Fruit fly (Drosophila melanogaster) whole organism, embryonic: ENCODE results near the gene CG8319.
A peak's percentile ranks its signal among the peaks of the same experiment; 100 is the strongest.

ENCODE experiments used
- Atf3 ChIP-seq: fragments of 200-800 bp; sonication (Bioruptor generic); optimal IDR thresholded peaks from 3 replicates; lab custom pipeline; 2016; ENCODE audit warnings: missing biosample characterization, missing genetic modification characterization
- CG11093 ChIP-seq: fragments of 200-800 bp; sonication (Bioruptor generic); IDR thresholded peaks from 3 replicates; pipeline ENCODE4 v1.3.6; 2022; ENCODE audit warnings: missing biosample characterization, missing genetic modification characterization
- CG1233 ChIP-seq: fragments of 200-800 bp; sonication (Bioruptor generic); optimal IDR thresholded peaks from 4 replicates; lab custom pipeline; 2018; ENCODE audit warnings: missing biosample characterization, mild to moderate bottlenecking, missing genetic modification characterization
- CG13287 ChIP-seq: fragments of 200-800 bp; sonication (Bioruptor generic); IDR thresholded peaks from 2 replicates; pipeline ENCODE4 v1.3.6; 2022; ENCODE audit warnings: missing biosample characterization, missing genetic modification characterization; ENCODE audit not compliant: partially characterized antibody
- CG13424 ChIP-seq: fragments of 200-800 bp; sonication (Bioruptor generic); optimal IDR thresholded peaks from 2 replicates; lab custom pipeline; 2019; ENCODE audit warnings: missing biosample characterization, mild to moderate bottlenecking, missing genetic modification characterization, moderate library complexity
- CG15479 ChIP-seq: fragments of 200-800 bp; sonication (Bioruptor generic); optimal IDR thresholded peaks from 3 replicates; lab custom pipeline; 2019; ENCODE audit warnings: missing biosample characterization, mild to moderate bottlenecking, missing genetic modification characterization, moderate library complexity
- CG17328 ChIP-seq: fragments of 200-800 bp; sonication (Bioruptor generic); IDR thresholded peaks from 2 replicates; pipeline ENCODE4 v1.3.6; 2022; ENCODE audit warnings: missing biosample characterization, missing genetic modification characterization
- CG17568 ChIP-seq: fragments of 200-800 bp; sonication (Bioruptor generic); optimal IDR thresholded peaks from 2 replicates; lab custom pipeline; 2018; ENCODE audit warnings: missing biosample characterization, mild to moderate bottlenecking, missing genetic modification characterization, moderate library complexity
- CG18619 ChIP-seq: fragments of 200-800 bp; sonication (Bioruptor generic); optimal IDR thresholded peaks from 3 replicates; lab custom pipeline; 2017; ENCODE audit warnings: missing biosample characterization, mild to moderate bottlenecking, missing genetic modification characterization
- CG2202 ChIP-seq: fragments of 200-800 bp; sonication (Bioruptor generic); optimal IDR thresholded peaks from 2 replicates; lab custom pipeline; 2018; ENCODE audit warnings: missing biosample characterization, mild to moderate bottlenecking, missing genetic modification characterization
- CG3065 ChIP-seq: fragments of 200-800 bp; sonication (Bioruptor generic); optimal IDR thresholded peaks from 2 replicates; lab custom pipeline; 2016; ENCODE audit warnings: missing biosample characterization, missing genetic modification characterization
- CG33557 ChIP-seq: fragments of 200-800 bp; sonication (Bioruptor generic); optimal IDR thresholded peaks from 2 replicates; lab custom pipeline; 2019; ENCODE audit warnings: missing biosample characterization, mild to moderate bottlenecking, missing genetic modification characterization, moderate library complexity
- CG34376 ChIP-seq: fragments of 200-800 bp; sonication (Bioruptor generic); optimal IDR thresholded peaks from 2 replicates; lab custom pipeline; 2018; ENCODE audit warnings: missing biosample characterization, mild to moderate bottlenecking, missing genetic modification characterization
- CG34422 ChIP-seq: fragments of 200-800 bp; sonication (Bioruptor generic); IDR thresholded peaks from 3 replicates; pipeline ENCODE4 v1.3.6; 2022; ENCODE audit warnings: missing biosample characterization, missing genetic modification characterization
- CG6254 ChIP-seq: fragments of 200-800 bp; sonication (Bioruptor generic); optimal IDR thresholded peaks from 3 replicates; lab custom pipeline; 2017; ENCODE audit warnings: mild to moderate bottlenecking, missing biosample characterization, missing genetic modification reagents, missing genetic modification characterization
- CG7928 ChIP-seq: fragments of 200-800 bp; sonication (Bioruptor generic); optimal IDR thresholded peaks from 2 replicates; lab custom pipeline; 2017; ENCODE audit warnings: missing biosample characterization, mild to moderate bottlenecking, missing genetic modification characterization
- CG8359 ChIP-seq: fragments of 200-800 bp; sonication (Bioruptor generic); optimal IDR thresholded peaks from 2 replicates; lab custom pipeline; 2017; ENCODE audit warnings: missing biosample characterization, mild to moderate bottlenecking, missing genetic modification characterization, borderline replicate concordance
- CG8388 ChIP-seq: fragments of 200-800 bp; sonication (Bioruptor generic); optimal IDR thresholded peaks from 2 replicates; lab custom pipeline; 2019; ENCODE audit warnings: missing biosample characterization, mild to moderate bottlenecking, missing genetic modification characterization, moderate library complexity
- CG9215 ChIP-seq: fragments of 200-800 bp; sonication (Bioruptor generic); IDR thresholded peaks from 2 replicates; pipeline ENCODE4 v1.3.6; 2022; ENCODE audit warnings: missing biosample characterization, missing genetic modification characterization
- CG9797 ChIP-seq: fragments of 200-800 bp; sonication (Bioruptor generic); optimal IDR thresholded peaks from 3 replicates; lab custom pipeline; 2018; ENCODE audit warnings: missing biosample characterization, mild to moderate bottlenecking, missing genetic modification characterization
- CHES-1-like ChIP-seq: fragments of 200-800 bp; sonication (Bioruptor generic); optimal IDR thresholded peaks from 2 replicates; lab custom pipeline; 2016; ENCODE audit warnings: missing biosample characterization, missing genetic modification characterization
- CTCF ChIP-seq: fragments of 200-800 bp; sonication (Bioruptor generic); optimal IDR thresholded peaks from 2 replicates; lab custom pipeline; 2017; ENCODE audit warnings: missing biosample characterization, mild to moderate bottlenecking, missing genetic modification characterization, moderate library complexity
- CrebB ChIP-seq: fragments of 200-800 bp; sonication (Bioruptor generic); optimal IDR thresholded peaks from 3 replicates; lab custom pipeline; 2018; ENCODE audit warnings: missing biosample characterization, mild to moderate bottlenecking, missing genetic modification characterization
- Dek ChIP-seq: fragments of 200-800 bp; sonication (Bioruptor generic); optimal IDR thresholded peaks from 3 replicates; lab custom pipeline; 2019; ENCODE audit warnings: missing biosample characterization, mild to moderate bottlenecking, missing genetic modification characterization, moderate library complexity
- Dfd ChIP-seq, 2 experiments: fragments of >200 bp; optimal IDR thresholded peaks; 2 replicates each; lab custom pipeline; 2017; ENCODE audit warnings: missing biosample characterization in 2 of 2, missing genetic modification characterization in 2 of 2
- GATAe ChIP-seq: fragments of 200-800 bp; sonication (Bioruptor generic); conservative IDR thresholded peaks from 2 replicates; pipeline ENCODE4 v1.3.6; 2022; ENCODE audit warnings: missing biosample characterization, missing genetic modification characterization
- HLH4C ChIP-seq: fragments of 200-800 bp; sonication (Bioruptor generic); IDR thresholded peaks from 3 replicates; pipeline ENCODE4 v1.3.6; 2022; ENCODE audit warnings: missing biosample characterization, missing genetic modification characterization; ENCODE audit not compliant: partially characterized antibody
- Hmx ChIP-seq: fragments of 200-800 bp; sonication (Bioruptor generic); optimal IDR thresholded peaks from 2 replicates; lab custom pipeline; 2016; ENCODE audit warnings: missing biosample characterization, missing genetic modification characterization
- Meics ChIP-seq: fragments of 200-800 bp; sonication (Bioruptor generic); optimal IDR thresholded peaks from 2 replicates; lab custom pipeline; 2017; ENCODE audit warnings: missing biosample characterization, mild to moderate bottlenecking, missing genetic modification characterization
- NfI ChIP-seq: fragments of 200-800 bp; sonication (Bioruptor generic); optimal IDR thresholded peaks from 3 replicates; lab custom pipeline; 2018; ENCODE audit warnings: missing biosample characterization, mild to moderate bottlenecking, missing genetic modification characterization, moderate library complexity
- Ravus ChIP-seq: fragments of 200-800 bp; sonication (Bioruptor generic); IDR thresholded peaks from 2 replicates; pipeline ENCODE4 v1.3.6; 2022; ENCODE audit warnings: missing biosample characterization, missing genetic modification characterization
- Sin3A ChIP-seq: fragments of >200 bp; optimal IDR thresholded peaks from 2 replicates; lab custom pipeline; 2018
- al ChIP-seq: fragments of 200-800 bp; sonication (Bioruptor generic); IDR thresholded peaks from 2 replicates; pipeline ENCODE4 v1.3.6; 2022; ENCODE audit warnings: missing biosample characterization, missing genetic modification characterization
- aop ChIP-seq: fragments of 200-800 bp; sonication (Bioruptor generic); IDR thresholded peaks from 2 replicates; pipeline ENCODE4 v1.3.6; 2022; ENCODE audit warnings: missing biosample characterization, missing genetic modification characterization
- ara ChIP-seq: fragments of 200-800 bp; sonication (Bioruptor generic); IDR thresholded peaks from 2 replicates; pipeline ENCODE4 v1.3.6; 2022; ENCODE audit warnings: missing biosample characterization, missing genetic modification characterization
- chm ChIP-seq: fragments of 200-800 bp; sonication (Bioruptor generic); IDR thresholded peaks from 2 replicates; pipeline ENCODE4 v1.3.6; 2022; ENCODE audit warnings: missing biosample characterization, missing genetic modification characterization
- esg ChIP-seq: fragments of 200-800 bp; sonication (Bioruptor generic); conservative IDR thresholded peaks from 2 replicates; pipeline ENCODE4 v1.3.6; 2022; ENCODE audit warnings: missing biosample characterization, missing genetic modification characterization
- gem ChIP-seq: fragments of 200-800 bp; sonication (Bioruptor generic); optimal IDR thresholded peaks from 2 replicates; lab custom pipeline; 2019; ENCODE audit warnings: missing biosample characterization, mild to moderate bottlenecking, missing genetic modification characterization, moderate library complexity
- grn ChIP-seq: fragments of 200-800 bp; sonication (Bioruptor generic); optimal IDR thresholded peaks from 3 replicates; lab custom pipeline; 2017; ENCODE audit warnings: missing biosample characterization, missing genetic modification characterization
- hkb ChIP-seq, 2 experiments: fragments of 200-800 bp in 1 of 2; fragments of >200 bp in 1 of 2; sonication (Bioruptor generic) in 1 of 2; IDR thresholded peaks in 1 of 2; optimal IDR thresholded peaks in 1 of 2; 2 replicates each; pipeline versions ENCODE4 v1.3.6 to Lab custom; 2017 to 2022; ENCODE audit warnings: missing biosample characterization in 1 of 2, missing genetic modification characterization in 1 of 2
- ind ChIP-seq: fragments of 200-800 bp; sonication (Bioruptor generic); optimal IDR thresholded peaks from 3 replicates; lab custom pipeline; 2016; ENCODE audit warnings: missing biosample characterization, missing genetic modification characterization
- jigr1 ChIP-seq: fragments of 200-800 bp; sonication (Bioruptor generic); IDR thresholded peaks from 3 replicates; pipeline ENCODE4 v1.3.6; 2022; ENCODE audit warnings: missing biosample characterization, missing genetic modification characterization
- jing ChIP-seq: fragments of 200-800 bp; sonication (Bioruptor generic); optimal IDR thresholded peaks from 2 replicates; lab custom pipeline; 2018; ENCODE audit warnings: missing biosample characterization, mild to moderate bottlenecking, missing genetic modification characterization
- nerfin-1 ChIP-seq: fragments of 200-800 bp; sonication (Bioruptor generic); optimal IDR thresholded peaks from 3 replicates; lab custom pipeline; 2019; ENCODE audit warnings: missing biosample characterization, mild to moderate bottlenecking, missing genetic modification characterization, moderate library complexity
- oc ChIP-seq: fragments of 200-800 bp; sonication (Bioruptor generic); optimal IDR thresholded peaks from 2 replicates; lab custom pipeline; 2018; ENCODE audit warnings: missing biosample characterization, mild to moderate bottlenecking, missing genetic modification characterization, moderate library complexity
- peb ChIP-seq: fragments of 200-800 bp; sonication (Bioruptor generic); IDR thresholded peaks from 2 replicates; pipeline ENCODE4 v1.3.6; 2022; ENCODE audit warnings: missing biosample characterization, missing genetic modification characterization
- pros ChIP-seq: fragments of 200-800 bp; sonication (Bioruptor generic); optimal IDR thresholded peaks from 3 replicates; lab custom pipeline; 2019; ENCODE audit warnings: missing biosample characterization, mild to moderate bottlenecking, missing genetic modification characterization, moderate library complexity
- ranshi ChIP-seq: fragments of 200-800 bp; sonication (Bioruptor generic); IDR thresholded peaks from 2 replicates; pipeline ENCODE4 v1.3.6; 2022; ENCODE audit warnings: missing biosample characterization, missing genetic modification characterization
- salm ChIP-seq: fragments of 200-800 bp; sonication (Bioruptor generic); optimal IDR thresholded peaks from 2 replicates; lab custom pipeline; 2018; ENCODE audit warnings: missing biosample characterization, mild to moderate bottlenecking, missing genetic modification characterization
- sisA ChIP-seq: fragments of 200-800 bp; sonication (Bioruptor generic); IDR thresholded peaks from 2 replicates; pipeline ENCODE4 v1.3.6; 2022; ENCODE audit warnings: missing biosample characterization, missing genetic modification characterization
- slbo ChIP-seq: fragments of 200-800 bp; sonication (Bioruptor generic); IDR thresholded peaks from 2 replicates; pipeline ENCODE4 v1.3.6; 2022; ENCODE audit warnings: missing biosample characterization, missing genetic modification characterization

CG8319 gene

dm6 chr3R:9598099-9598498 lies 29.0 kb upstream of the CG8319 start (continued):
- peak; percentile 51 for TF ChIP-seq Atf3
- no peak for TF ChIP-seq Sin3A (lab: Kevin White, UChicago)
- TF ChIP-seq CG13424, result peak; percentile 47
- TF ChIP-seq Dek (tag; lab: Kevin White, UChicago), result no peak
- TF ChIP-seq CG2202 (tag; lab: Kevin White, UChicago), result peak; percentile 37
- no peak for TF ChIP-seq CTCF (GFP tag; lab: Kevin White, UChicago)
- peak; percentile 39 for TF ChIP-seq CG18619
- peak; percentile 50 for TF ChIP-seq nerfin-1 (tag; lab: Kevin White, UChicago)
- TF ChIP-seq al (GFP tag; lab: Robert Waterston, UW), result no peak
- no peak for TF ChIP-seq CG13287 (GFP tag; lab: Robert Waterston, UW)
- TF ChIP-seq CG6254, result peak; percentile 50
- peak; percentile 30 for TF ChIP-seq NfI (GFP tag; lab: Kevin White, UChicago)
- no peak for TF ChIP-seq CG34376 (GFP tag; lab: Kevin White, UChicago)
- TF ChIP-seq CG17328 (GFP tag; lab: Robert Waterston, UW), result peak; percentile 64
- no peak for TF ChIP-seq grn (GFP tag; lab: Kevin White, UChicago)
- no peak for TF ChIP-seq aop (GFP tag; lab: Robert Waterston, UW)
- no peak for TF ChIP-seq Meics (GFP tag; lab: Kevin White, UChicago)
- TF ChIP-seq salm (tag; lab: Kevin White, UChicago), result peak; percentile 43
- peak; percentile 49; the same call in 1 of the 2 replicates for TF ChIP-seq chm (GFP tag; lab: Robert Waterston, UW)
- TF ChIP-seq CG8388 (GFP tag; lab: Kevin White, UChicago), result peak; percentile 66
- TF ChIP-seq CG3065, result no peak
- no peak; the same call in 1 of the 2 replicates for TF ChIP-seq esg
- no peak for TF ChIP-seq CG1233
- TF ChIP-seq Dfd (GFP tag; optimal IDR thresholded peaks at IDR 0.05; lab: Kevin White, UChicago), result no peak
- no peak for TF ChIP-seq CG17568
- peak; percentile 8; the same call in 1 of the 2 replicates for TF ChIP-seq slbo (GFP tag; lab: Robert Waterston, UW)
- TF ChIP-seq CHES-1-like (GFP tag; lab: Kevin White, UChicago), result no peak
- no peak for TF ChIP-seq GATAe
- peak; percentile 78 for TF ChIP-seq gem
- no peak for TF ChIP-seq HLH4C (GFP tag; lab: Robert Waterston, UW)
- TF ChIP-seq CG15479 (GFP tag; lab: Kevin White, UChicago), result no peak
- TF ChIP-seq jigr1, result no peak
- TF ChIP-seq CG7928, result no peak
- no peak for TF ChIP-seq CG9797
- TF ChIP-seq CG33557 (GFP tag; lab: Kevin White, UChicago), result peak; percentile 51
- peak; percentile 59; the same call in 1 of the 2 replicates for TF ChIP-seq ara (GFP tag; lab: Robert Waterston, UW)
- no peak for TF ChIP-seq CrebB (tag; lab: Kevin White, UChicago)
- TF ChIP-seq hkb (optimal IDR thresholded peaks at IDR 0.05; lab: Kevin White, UChicago), result no peak
- TF ChIP-seq hkb (GFP tag; IDR thresholded peaks at IDR 0.05; lab: Robert Waterston, UW), result 0 out of 2 replicates have a peak, but pooled peaks have one; percentile 18
- TF ChIP-seq ind, result peak; percentile 35
- no peak for TF ChIP-seq peb (GFP tag; lab: Robert Waterston, UW)
- TF ChIP-seq oc (tag; lab: Kevin White, UChicago), result peak; percentile 44
- TF ChIP-seq CG8359 (GFP tag; lab: Kevin White, UChicago), result peak; percentile 53
- no peak for TF ChIP-seq Ravus (GFP tag; lab: Robert Waterston, UW)
- TF ChIP-seq CG11093 (GFP tag; lab: Robert Waterston, UW), result no peak
- peak; percentile 54 for TF ChIP-seq jing (GFP tag; lab: Kevin White, UChicago)
- no peak for TF ChIP-seq pros
- TF ChIP-seq ranshi, result 0 out of 2 replicates have a peak, but pooled peaks have one; percentile 11
- no peak for TF ChIP-seq CG9215 (GFP tag; lab: Robert Waterston, UW)
- 0 out of 3 replicates have a peak, but pooled peaks have one; percentile 15 for TF ChIP-seq CG34422 (GFP tag; lab: Robert Waterston, UW)
- TF ChIP-seq sisA (GFP tag; lab: Robert Waterston, UW), result peak; percentile 58; the same call in 1 of the 2 replicates
- TF ChIP-seq Hmx (GFP tag; lab: Kevin White, UChicago), result no peak
